Fruit fly (Drosophila melanogaster) whole organism, embryonic: ENCODE results near the gene Kal1.

Experiments used
- Antp ChIP-seq: fragments of 200-800 bp; sonication (Bioruptor generic); optimal IDR thresholded peaks from 3 replicates; lab custom pipeline; 2016; ENCODE audit warnings: missing biosample characterization, missing genetic modification characterization
- B-H1 ChIP-seq: fragments of 200-800 bp; sonication (Bioruptor generic); IDR thresholded peaks from 3 replicates; pipeline ENCODE4 v1.3.6; 2022; ENCODE audit warnings: missing biosample characterization, missing genetic modification characterization
- CG10543 ChIP-seq: fragments of 200-800 bp; sonication (Bioruptor generic); optimal IDR thresholded peaks from 3 replicates; lab custom pipeline; 2017; ENCODE audit warnings: missing biosample characterization, mild to moderate bottlenecking, missing genetic modification characterization, moderate library complexity
- CG10979 ChIP-seq: fragments of 200-800 bp; sonication (Bioruptor generic); optimal IDR thresholded peaks from 2 replicates; lab custom pipeline; 2018; ENCODE audit warnings: missing biosample characterization, mild to moderate bottlenecking, missing genetic modification characterization, moderate library complexity
- CG12071 ChIP-seq: fragments of 200-800 bp; sonication (Bioruptor generic); optimal IDR thresholded peaks from 3 replicates; lab custom pipeline; 2018; ENCODE audit warnings: missing biosample characterization, mild to moderate bottlenecking, missing genetic modification characterization
- CG13296 ChIP-seq: fragments of 200-800 bp; sonication (Bioruptor generic); optimal IDR thresholded peaks from 3 replicates; lab custom pipeline; 2018; ENCODE audit warnings: missing biosample characterization, mild to moderate bottlenecking, missing genetic modification characterization
- CG13424 ChIP-seq: fragments of 200-800 bp; sonication (Bioruptor generic); optimal IDR thresholded peaks from 2 replicates; lab custom pipeline; 2019; ENCODE audit warnings: missing biosample characterization, mild to moderate bottlenecking, missing genetic modification characterization, moderate library complexity
- CG14860 ChIP-seq: fragments of 200-800 bp; sonication (Bioruptor generic); IDR thresholded peaks from 3 replicates; pipeline ENCODE4 v1.3.6; 2022; ENCODE audit warnings: missing biosample characterization, missing genetic modification characterization; ENCODE audit not compliant: partially characterized antibody
- CG15073 ChIP-seq: fragments of 200-800 bp; sonication (Bioruptor generic); optimal IDR thresholded peaks from 2 replicates; lab custom pipeline; 2016; ENCODE audit warnings: missing biosample characterization, missing genetic modification characterization
- CG16779 ChIP-seq: fragments of 200-800 bp; sonication (Bioruptor generic); IDR thresholded peaks from 2 replicates; pipeline ENCODE4 v1.3.6; 2022; ENCODE audit warnings: missing biosample characterization, missing genetic modification characterization
- CG17361 ChIP-seq: fragments of 200-800 bp; sonication (Bioruptor generic); IDR thresholded peaks from 3 replicates; pipeline ENCODE4 v1.3.6; 2022; ENCODE audit warnings: missing biosample characterization, missing genetic modification characterization
- CG1832 ChIP-seq: fragments of 200-800 bp; sonication (Bioruptor generic); optimal IDR thresholded peaks from 2 replicates; lab custom pipeline; 2017; ENCODE audit warnings: missing biosample characterization, mild to moderate bottlenecking, missing genetic modification characterization, inconsistent platforms
- CG30020 ChIP-seq: fragments of 200-800 bp; optimal IDR thresholded peaks from 2 replicates; lab custom pipeline; 2019; ENCODE audit warnings: missing biosample characterization, mild to moderate bottlenecking, missing genetic modification characterization, moderate library complexity
- CG31224 ChIP-seq: fragments of 200-800 bp; sonication (Bioruptor generic); IDR thresholded peaks from 2 replicates; pipeline ENCODE4 v1.3.6; 2022; ENCODE audit warnings: missing biosample characterization, missing genetic modification characterization
- CG3281 ChIP-seq: fragments of 200-800 bp; sonication (Bioruptor generic); optimal IDR thresholded peaks from 3 replicates; lab custom pipeline; 2017; ENCODE audit warnings: missing biosample characterization, mild to moderate bottlenecking, missing genetic modification characterization
- CG7357 ChIP-seq: fragments of 200-800 bp; sonication (Bioruptor generic); IDR thresholded peaks from 3 replicates; pipeline ENCODE4 v1.3.6; 2022; ENCODE audit warnings: missing biosample characterization, missing genetic modification characterization
- CG8388 ChIP-seq: fragments of 200-800 bp; sonication (Bioruptor generic); optimal IDR thresholded peaks from 2 replicates; lab custom pipeline; 2019; ENCODE audit warnings: missing biosample characterization, mild to moderate bottlenecking, missing genetic modification characterization, moderate library complexity
- CG8765 ChIP-seq: fragments of 200-800 bp; sonication (Bioruptor generic); IDR thresholded peaks from 2 replicates; pipeline ENCODE4 v1.3.6; 2022; ENCODE audit warnings: missing biosample characterization, missing genetic modification characterization
- CG8944 ChIP-seq: fragments of 200-800 bp; sonication (Bioruptor generic); optimal IDR thresholded peaks from 3 replicates; lab custom pipeline; 2016; ENCODE audit warnings: missing biosample characterization, missing genetic modification characterization
- CG9215 ChIP-seq: fragments of 200-800 bp; sonication (Bioruptor generic); IDR thresholded peaks from 2 replicates; pipeline ENCODE4 v1.3.6; 2022; ENCODE audit warnings: missing biosample characterization, missing genetic modification characterization
- CG9609 ChIP-seq: fragments of 200-800 bp; sonication (Bioruptor generic); optimal IDR thresholded peaks from 3 replicates; lab custom pipeline; 2016; ENCODE audit warnings: missing biosample characterization, missing genetic modification characterization
- E2f1 ChIP-seq: fragments of 200-800 bp; sonication (Bioruptor generic); IDR thresholded peaks from 2 replicates; pipeline ENCODE4 v1.3.6; 2022; ENCODE audit warnings: missing biosample characterization, missing genetic modification characterization
- Hsf ChIP-seq: fragments of 200-800 bp; sonication (Bioruptor generic); optimal IDR thresholded peaks from 3 replicates; lab custom pipeline; 2016; ENCODE audit warnings: missing biosample characterization, missing genetic modification characterization
- Lhr ChIP-seq: fragments of 200-800 bp; sonication (Bioruptor generic); optimal IDR thresholded peaks from 3 replicates; lab custom pipeline; 2017; ENCODE audit warnings: mild to moderate bottlenecking, missing biosample characterization, missing genetic modification reagents, missing genetic modification characterization
- MBD-R2 ChIP-seq: fragments of 200-800 bp; sonication (Bioruptor generic); IDR thresholded peaks from 2 replicates; pipeline ENCODE4 v1.3.6; 2022; ENCODE audit warnings: missing biosample characterization, missing genetic modification characterization
- NK7.1 ChIP-seq: fragments of 200-800 bp; sonication (Bioruptor generic); optimal IDR thresholded peaks from 3 replicates; lab custom pipeline; 2016; ENCODE audit warnings: missing biosample characterization, missing genetic modification characterization
- Neu2 ChIP-seq: fragments of 200-800 bp; sonication (Bioruptor generic); optimal IDR thresholded peaks from 3 replicates; lab custom pipeline; 2016; ENCODE audit warnings: missing biosample characterization, missing genetic modification characterization, borderline replicate concordance
- Oli ChIP-seq: fragments of 200-800 bp; sonication (Bioruptor generic); optimal IDR thresholded peaks from 2 replicates; lab custom pipeline; 2018; ENCODE audit warnings: missing biosample characterization, mild to moderate bottlenecking, missing genetic modification characterization, moderate library complexity
- Ravus ChIP-seq: fragments of 200-800 bp; sonication (Bioruptor generic); IDR thresholded peaks from 2 replicates; pipeline ENCODE4 v1.3.6; 2022; ENCODE audit warnings: missing biosample characterization, missing genetic modification characterization
- ab ChIP-seq: fragments of 200-800 bp; sonication (Bioruptor generic); optimal IDR thresholded peaks from 2 replicates; lab custom pipeline; 2016; ENCODE audit warnings: missing biosample characterization, missing genetic modification characterization
- ac ChIP-seq: fragments of 200-800 bp; sonication (Bioruptor generic); optimal IDR thresholded peaks from 3 replicates; lab custom pipeline; 2017; ENCODE audit warnings: missing biosample characterization, mild to moderate bottlenecking, missing genetic modification characterization
- caup ChIP-seq: fragments of 200-800 bp; sonication (Bioruptor generic); optimal IDR thresholded peaks from 3 replicates; lab custom pipeline; 2017; ENCODE audit warnings: missing biosample characterization, mild to moderate bottlenecking, missing genetic modification characterization, moderate library complexity; ENCODE audit not compliant: severe bottlenecking
- chn ChIP-seq: fragments of 200-800 bp; sonication (Bioruptor generic); optimal IDR thresholded peaks from 2 replicates; lab custom pipeline; 2016; ENCODE audit warnings: missing biosample characterization, missing genetic modification characterization
- dpn ChIP-seq, 2 experiments: fragments of 200-800 bp; sonication (Bioruptor generic); optimal IDR thresholded peaks; 3 replicates each; lab custom pipeline; 2016; ENCODE audit warnings: missing biosample characterization in 2 of 2, missing genetic modification characterization in 2 of 2
- dysf ChIP-seq: fragments of 200-800 bp; sonication (Bioruptor generic); IDR thresholded peaks from 3 replicates; pipeline ENCODE4 v1.3.6; 2022; ENCODE audit warnings: missing biosample characterization, missing genetic modification characterization
- ewg ChIP-seq: fragments of 200-800 bp; sonication (Bioruptor generic); optimal IDR thresholded peaks from 3 replicates; lab custom pipeline; 2017; ENCODE audit warnings: mild to moderate bottlenecking, missing biosample characterization, missing genetic modification reagents, missing genetic modification characterization
- gem ChIP-seq: fragments of 200-800 bp; sonication (Bioruptor generic); optimal IDR thresholded peaks from 2 replicates; lab custom pipeline; 2019; ENCODE audit warnings: missing biosample characterization, mild to moderate bottlenecking, missing genetic modification characterization, moderate library complexity
- hbn ChIP-seq: fragments of 200-800 bp; sonication (Bioruptor generic); IDR thresholded peaks from 2 replicates; pipeline ENCODE4 v1.3.6; 2022; ENCODE audit warnings: missing biosample characterization, missing genetic modification characterization; ENCODE audit not compliant: partially characterized antibody
- hkb ChIP-seq, 2 experiments: fragments of 200-800 bp in 1 of 2; fragments of >200 bp in 1 of 2; sonication (Bioruptor generic) in 1 of 2; IDR thresholded peaks in 1 of 2; optimal IDR thresholded peaks in 1 of 2; 2 replicates each; pipeline versions ENCODE4 v1.3.6 to Lab custom; 2017 to 2022; ENCODE audit warnings: missing biosample characterization in 1 of 2, missing genetic modification characterization in 1 of 2
- jigr1 ChIP-seq: fragments of 200-800 bp; sonication (Bioruptor generic); IDR thresholded peaks from 3 replicates; pipeline ENCODE4 v1.3.6; 2022; ENCODE audit warnings: missing biosample characterization, missing genetic modification characterization
- pan ChIP-seq, 4 experiments: fragments of >200 bp in 3 of 4; fragments of 200-800 bp in 1 of 4; sonication (Bioruptor generic) in 1 of 4; optimal IDR thresholded peaks in 3 of 4; IDR thresholded peaks in 1 of 4; 2 replicates each; pipeline versions ENCODE4 v1.3.6 to Lab custom; 2017 to 2022; ENCODE audit warnings: missing biosample characterization in 2 of 4, missing genetic modification characterization in 2 of 4, mixed read lengths in 1 of 4
- psq ChIP-seq: fragments of 200-800 bp; sonication (Bioruptor generic); optimal IDR thresholded peaks from 2 replicates; lab custom pipeline; 2017; ENCODE audit warnings: missing biosample characterization, missing genetic modification characterization
- scrt ChIP-seq: fragments of 200-800 bp; sonication (Bioruptor generic); optimal IDR thresholded peaks from 2 replicates; lab custom pipeline; 2018; ENCODE audit warnings: missing biosample characterization, mild to moderate bottlenecking, missing genetic modification characterization, moderate library complexity
- sens-2 ChIP-seq: fragments of 200-800 bp; sonication (Bioruptor generic); IDR thresholded peaks from 2 replicates; pipeline ENCODE4 v1.3.6; 2022; ENCODE audit warnings: missing biosample characterization, missing genetic modification characterization
- stwl ChIP-seq: fragments of 200-800 bp; sonication (Bioruptor generic); optimal IDR thresholded peaks from 3 replicates; lab custom pipeline; 2018; ENCODE audit warnings: missing biosample characterization, mild to moderate bottlenecking, missing genetic modification characterization, moderate library complexity
- tna ChIP-seq: fragments of 200-800 bp; sonication (Bioruptor generic); IDR thresholded peaks from 2 replicates; pipeline ENCODE4 v1.3.6; 2022; ENCODE audit warnings: missing biosample characterization, missing genetic modification characterization; ENCODE audit not compliant: partially characterized antibody
- wek ChIP-seq: fragments of 200-800 bp; sonication (Bioruptor generic); optimal IDR thresholded peaks from 3 replicates; lab custom pipeline; 2018; ENCODE audit warnings: missing biosample characterization, mild to moderate bottlenecking, missing genetic modification characterization, moderate library complexity
- zfh1 ChIP-seq: fragments of 200-800 bp; sonication (Bioruptor generic); IDR thresholded peaks from 3 replicates; pipeline ENCODE4 v1.3.6; 2022; ENCODE audit warnings: missing biosample characterization, missing genetic modification characterization

Gene Kal1

dm6 chr3R:24141013-24141592 is at the start of gene Kal1 (continued):
- TF ChIP-seq E2f1 (GFP tag; lab: Robert Waterston, UW): peak; percentile 88
- peak; percentile 91 for TF ChIP-seq ewg (GFP tag; lab: Kevin White, UChicago)
- peak; percentile 72 for TF ChIP-seq wek
- TF ChIP-seq ac (GFP tag; lab: Kevin White, UChicago): peak; percentile 57
- no peak for TF ChIP-seq CG9609 (GFP tag; lab: Kevin White, UChicago)
- TF ChIP-seq stwl: peak; percentile 32
- peak; percentile 66 for TF ChIP-seq CG10543 (GFP tag; lab: Kevin White, UChicago)
- TF ChIP-seq ab: no peak
- TF ChIP-seq jigr1 (GFP tag; lab: Robert Waterston, UW): peak; percentile 80
- peak; percentile 97 for TF ChIP-seq CG10979 (tag; lab: Kevin White, UChicago)
- peak; percentile 95 for TF ChIP-seq Oli
- peak; percentile 88 for TF ChIP-seq CG13296 (GFP tag; lab: Kevin White, UChicago)
- 0 out of 2 replicates have a peak, but pooled peaks have one; percentile 34 for TF ChIP-seq CG8765 (GFP tag; lab: Robert Waterston, UW)
- TF ChIP-seq Antp (GFP tag; lab: Kevin White, UChicago): no peak
- peak; percentile 44 for TF ChIP-seq CG31224 (GFP tag; lab: Robert Waterston, UW)
- peak; percentile 92 for TF ChIP-seq dysf (GFP tag; lab: Robert Waterston, UW)
- no peak for TF ChIP-seq CG16779 (GFP tag; lab: Robert Waterston, UW)
- peak; percentile 9 for TF ChIP-seq CG1832 (GFP tag; lab: Kevin White, UChicago)
- TF ChIP-seq CG13424 (tag; lab: Kevin White, UChicago): peak; percentile 95
- TF ChIP-seq CG30020 (tag; lab: Kevin White, UChicago): peak; percentile 64
- no peak for TF ChIP-seq hbn
- peak; percentile 58 for TF ChIP-seq MBD-R2
- peak; percentile 26 for TF ChIP-seq Hsf (GFP tag; lab: Kevin White, UChicago)
- TF ChIP-seq dpn (GFP tag; optimal IDR thresholded peaks at IDR 0.05; lab: Kevin White, UChicago): peak in 1 of 2 experiments; percentile 86
- peak; percentile 67; the same call in 1 of the 2 replicates for TF ChIP-seq Ravus
- no peak for TF ChIP-seq CG8944
- peak; percentile 80 for TF ChIP-seq B-H1 (GFP tag; lab: Robert Waterston, UW)
- TF ChIP-seq pan (optimal IDR thresholded peaks at IDR 0.05; lab: Kevin White, UChicago): no peak
- peak in 1 of 2 experiments; percentile 94 for TF ChIP-seq pan (GFP tag; optimal IDR thresholded peaks at IDR 0.05 in 1 of 2, IDR thresholded peaks at IDR 0.05 in 1 of 2)
- peak; percentile 90 for TF ChIP-seq CG17361 (GFP tag; lab: Robert Waterston, UW)
- TF ChIP-seq sens-2 (GFP tag; lab: Robert Waterston, UW): peak; percentile 91
- peak; percentile 81 for TF ChIP-seq CG12071 (GFP tag; lab: Kevin White, UChicago)
- no peak for TF ChIP-seq tna (GFP tag; lab: Robert Waterston, UW)
- TF ChIP-seq CG3281: peak; percentile 85
- TF ChIP-seq caup (GFP tag; lab: Kevin White, UChicago): peak; percentile 81
- peak; percentile 86 for TF ChIP-seq Lhr
- TF ChIP-seq CG8388 (GFP tag; lab: Kevin White, UChicago): peak; percentile 95
- no peak for TF ChIP-seq CG15073 (GFP tag; lab: Kevin White, UChicago)
- TF ChIP-seq chn: peak; percentile 49
- TF ChIP-seq zfh1 (GFP tag; lab: Robert Waterston, UW): peak; percentile 91
- peak; percentile 76 for TF ChIP-seq CG7357
- TF ChIP-seq hkb (optimal IDR thresholded peaks at IDR 0.05; lab: Kevin White, UChicago): no peak
- TF ChIP-seq hkb (GFP tag; IDR thresholded peaks at IDR 0.05; lab: Robert Waterston, UW): peak; percentile 96
- TF ChIP-seq NK7.1 (GFP tag; lab: Kevin White, UChicago): no peak
- TF ChIP-seq Neu2 (GFP tag; lab: Kevin White, UChicago): no peak
- TF ChIP-seq CG9215 (GFP tag; lab: Robert Waterston, UW): peak; percentile 59
- TF ChIP-seq gem (tag; lab: Kevin White, UChicago): peak; percentile 96
- TF ChIP-seq CG14860: 0 out of 3 replicates have a peak, but pooled peaks have one; percentile 40
- peak; percentile 82 for TF ChIP-seq scrt (GFP tag; lab: Kevin White, UChicago)
- TF ChIP-seq psq (GFP tag; lab: Kevin White, UChicago): peak; percentile 45
